Fruit fly (Drosophila melanogaster): ENCODE results near the gene Gale.

Gale gene

dm6 chr3L:648155-649024 lies at the start of gene Gale:
Gale (plus strand) TSS chr3L:648555.
- TF ChIP-seq Dll (optimal IDR thresholded peaks at IDR 0.05) (no peak), EcR (GFP tag; optimal IDR thresholded peaks at IDR 0.05) (no peak), pan (optimal IDR thresholded peaks at IDR 0.05) (no peak), usp (GFP tag; optimal IDR thresholded peaks at IDR 0.05) (no peak), psq (optimal IDR thresholded peaks at IDR 0.05) (no peak)

- TF ChIP-seq psq (optimal IDR thresholded peaks at IDR 0.05) (no peak), Dll (optimal IDR thresholded peaks at IDR 0.05) (no peak), pan (optimal IDR thresholded peaks at IDR 0.05) (no peak), usp (GFP tag; optimal IDR thresholded peaks at IDR 0.05) (no peak), EcR (GFP tag; optimal IDR thresholded peaks at IDR 0.05) (no peak), CG8478 (optimal IDR thresholded peaks at IDR 0.05) (no peak)
Observed at dm6 chr3L:601104-601503, 47.3 kb upstream of the Gale start.

DNA sequence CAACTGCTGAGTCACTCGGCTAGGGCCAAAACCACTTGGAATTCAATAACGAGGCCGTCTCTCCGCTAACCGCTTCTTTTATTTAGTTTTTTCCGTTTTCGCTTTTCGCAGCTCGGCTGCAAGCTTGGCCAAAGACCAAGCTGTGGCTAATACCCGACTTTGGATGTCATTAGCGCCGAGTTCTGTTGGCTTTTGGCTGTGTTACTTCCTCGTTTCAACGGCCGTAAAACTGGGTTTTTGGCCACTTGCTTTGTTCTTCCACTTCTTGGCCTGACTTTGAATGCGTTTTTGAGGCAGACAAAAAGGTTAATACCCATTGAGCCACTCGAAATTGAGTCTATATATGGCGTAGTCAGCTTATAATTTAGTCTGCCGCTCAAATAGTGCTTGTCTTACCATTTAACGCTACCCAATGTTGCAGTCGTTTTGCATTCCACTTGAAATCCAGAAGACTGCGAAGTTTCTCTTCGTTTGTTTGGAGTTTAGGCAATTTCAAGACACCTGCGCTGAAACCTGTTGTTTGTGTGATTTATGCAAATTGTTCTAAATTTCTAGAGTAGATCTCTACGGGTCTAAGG lies 46.7 kb upstream of the Gale start:
- TF ChIP-seq CG8478 (optimal IDR thresholded peaks at IDR 0.05): no peak

DNA sequence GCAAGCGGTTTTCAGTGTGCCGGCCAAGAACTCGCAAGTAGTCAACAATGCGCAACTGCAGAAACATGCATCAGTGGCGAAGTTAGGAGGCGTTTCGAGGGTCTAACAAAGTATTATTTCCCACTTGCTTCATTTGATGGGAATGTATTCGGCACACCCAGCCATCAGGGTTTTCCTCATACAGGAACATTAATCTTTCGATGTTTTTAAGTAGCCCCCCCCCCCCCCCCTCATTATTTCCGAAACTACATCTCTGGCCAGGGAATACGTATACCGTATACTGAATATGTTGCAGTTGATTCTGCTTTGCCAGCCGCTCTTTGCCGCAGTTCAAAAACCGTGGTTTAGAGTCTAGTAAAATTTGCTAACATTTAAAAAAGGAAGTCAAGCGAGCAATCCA lies 45.8 kb upstream of the Gale start:
- no peak for TF ChIP-seq usp (GFP tag; optimal IDR thresholded peaks at IDR 0.05)
- no peak for TF ChIP-seq pan (optimal IDR thresholded peaks at IDR 0.05)
- TF ChIP-seq Dll (optimal IDR thresholded peaks at IDR 0.05): no peak
- TF ChIP-seq CG8478 (optimal IDR thresholded peaks at IDR 0.05): no peak
- no peak for TF ChIP-seq EcR (GFP tag; optimal IDR thresholded peaks at IDR 0.05)
- no peak for TF ChIP-seq psq (optimal IDR thresholded peaks at IDR 0.05)

DNA sequence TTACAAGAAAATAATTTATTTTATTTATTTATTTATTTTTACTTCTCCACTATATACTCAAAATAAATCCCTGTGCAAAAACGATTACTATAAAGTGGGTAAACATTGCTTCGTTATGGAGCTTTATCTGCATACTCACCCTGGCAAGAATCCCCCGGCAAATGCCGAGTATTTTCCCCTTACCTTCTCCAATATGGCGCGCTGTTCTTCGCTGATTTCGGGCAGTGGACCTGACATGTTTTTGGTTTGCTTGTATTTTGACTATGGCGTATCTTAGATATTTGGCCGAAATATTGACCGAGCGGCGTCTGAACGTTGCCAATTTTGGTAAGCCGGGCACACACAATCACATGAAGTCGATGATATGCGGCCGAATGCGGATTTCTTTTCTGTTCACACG lies 45.2 kb upstream of the Gale start:
- no peak for TF ChIP-seq psq (optimal IDR thresholded peaks at IDR 0.05)
- TF ChIP-seq CG8478 (optimal IDR thresholded peaks at IDR 0.05): no peak
- no peak for TF ChIP-seq Dll (optimal IDR thresholded peaks at IDR 0.05)
- no peak for TF ChIP-seq EcR (GFP tag; optimal IDR thresholded peaks at IDR 0.05)
- no peak for TF ChIP-seq pan (optimal IDR thresholded peaks at IDR 0.05)
- TF ChIP-seq usp (GFP tag; optimal IDR thresholded peaks at IDR 0.05): no peak

DNA sequence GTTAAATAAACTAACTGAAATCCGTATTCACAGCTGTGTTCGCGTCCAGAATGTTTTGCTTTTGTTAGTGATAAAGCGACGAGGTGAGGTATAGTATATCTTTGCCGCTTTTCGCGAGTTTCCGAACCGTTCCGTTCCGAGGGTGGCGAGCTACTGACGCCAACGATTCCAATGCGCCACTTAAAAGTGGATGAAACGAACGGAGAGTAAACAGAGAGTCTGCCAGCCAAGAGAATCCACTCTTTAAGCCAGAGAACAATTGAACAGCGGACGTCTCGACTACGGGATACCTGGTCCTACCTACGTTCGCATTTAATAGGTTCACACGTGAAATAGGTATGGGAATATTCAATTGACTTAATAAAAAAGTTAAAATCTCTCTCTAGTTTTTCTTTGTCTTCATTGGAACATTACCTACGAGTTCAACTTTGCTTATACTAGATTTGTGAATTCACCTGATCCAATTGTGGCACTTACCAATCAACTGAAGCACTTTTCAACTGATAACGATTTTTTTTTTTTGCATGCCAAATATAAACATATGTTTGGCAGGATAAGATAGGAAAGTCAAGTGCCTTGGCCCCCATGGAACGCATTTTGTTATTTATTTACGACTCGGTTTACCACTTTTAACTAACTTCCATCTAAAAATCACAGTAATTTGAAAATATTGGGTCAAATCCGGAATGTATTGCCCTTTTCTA lies 44.4 kb upstream of the Gale start, which contains the start of gene CG13893:
CG13893 (minus strand) TSS at position 162 of the 704 bp plus-strand sequence.
- no peak for TF ChIP-seq Dll (optimal IDR thresholded peaks at IDR 0.05)
- TF ChIP-seq pan (optimal IDR thresholded peaks at IDR 0.05): peak; percentile 95
- TF ChIP-seq EcR (GFP tag; optimal IDR thresholded peaks at IDR 0.05): no peak
- TF ChIP-seq usp (GFP tag; optimal IDR thresholded peaks at IDR 0.05): no peak
- no peak for TF ChIP-seq psq (optimal IDR thresholded peaks at IDR 0.05)
- no peak for TF ChIP-seq CG8478 (optimal IDR thresholded peaks at IDR 0.05)

- TF ChIP-seq usp (GFP tag; optimal IDR thresholded peaks at IDR 0.05) (no peak), CG8478 (optimal IDR thresholded peaks at IDR 0.05) (no peak), Dll (optimal IDR thresholded peaks at IDR 0.05) (no peak), EcR (GFP tag; optimal IDR thresholded peaks at IDR 0.05) (no peak), psq (optimal IDR thresholded peaks at IDR 0.05) (no peak), pan (optimal IDR thresholded peaks at IDR 0.05) (no peak)
Observed at dm6 chr3L:604701-605100, 43.7 kb upstream of the Gale start.

DNA sequence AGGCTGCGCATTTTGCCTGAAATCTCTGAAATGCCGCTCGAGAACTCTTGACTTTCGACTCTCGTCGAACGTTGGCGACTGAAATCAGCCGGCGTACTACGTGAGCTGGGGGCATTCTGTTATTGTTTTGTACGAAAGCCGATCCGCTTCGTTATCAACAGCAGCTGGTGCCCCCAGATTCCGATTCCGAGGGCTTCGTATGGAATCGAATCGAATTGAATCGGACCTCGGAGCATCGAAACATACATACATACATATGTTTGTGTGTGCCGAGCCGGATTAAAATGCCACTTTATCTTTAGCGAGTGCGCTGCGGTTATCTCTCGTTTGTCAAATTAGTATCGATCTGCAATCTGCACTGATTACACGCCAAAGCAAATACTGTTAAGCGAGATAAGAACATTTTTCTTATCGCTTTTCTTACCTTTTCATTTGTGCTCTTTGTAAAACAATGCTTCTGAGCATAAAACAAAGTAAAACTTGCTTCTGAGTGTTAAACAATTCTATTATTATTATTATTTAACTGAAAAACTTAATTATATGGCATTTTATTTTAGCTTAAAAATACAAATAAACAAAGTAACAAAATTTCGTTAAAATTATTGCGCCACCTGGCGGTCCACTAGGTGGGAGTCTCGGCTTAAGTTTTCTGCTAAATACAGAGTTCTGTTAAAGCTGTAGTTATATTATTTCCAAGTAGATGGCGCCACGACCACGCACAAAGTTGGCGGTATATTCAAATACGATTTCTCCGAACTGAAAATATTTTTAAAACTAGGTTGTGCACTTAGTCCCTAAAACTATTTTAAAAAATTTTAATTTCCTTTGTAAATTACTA lies 41.6 kb upstream of the Gale start, which contains the start of gene Reg-2:
Reg-2 (minus strand) TSS at position 80 of the 838 bp plus-strand sequence.
- no peak for TF ChIP-seq EcR (GFP tag; optimal IDR thresholded peaks at IDR 0.05)
- no peak for TF ChIP-seq psq (optimal IDR thresholded peaks at IDR 0.05)
- no peak for TF ChIP-seq Dll (optimal IDR thresholded peaks at IDR 0.05)
- no peak for TF ChIP-seq CG8478 (optimal IDR thresholded peaks at IDR 0.05)
- no peak for TF ChIP-seq usp (GFP tag; optimal IDR thresholded peaks at IDR 0.05)
- TF ChIP-seq pan (optimal IDR thresholded peaks at IDR 0.05): no peak

DNA sequence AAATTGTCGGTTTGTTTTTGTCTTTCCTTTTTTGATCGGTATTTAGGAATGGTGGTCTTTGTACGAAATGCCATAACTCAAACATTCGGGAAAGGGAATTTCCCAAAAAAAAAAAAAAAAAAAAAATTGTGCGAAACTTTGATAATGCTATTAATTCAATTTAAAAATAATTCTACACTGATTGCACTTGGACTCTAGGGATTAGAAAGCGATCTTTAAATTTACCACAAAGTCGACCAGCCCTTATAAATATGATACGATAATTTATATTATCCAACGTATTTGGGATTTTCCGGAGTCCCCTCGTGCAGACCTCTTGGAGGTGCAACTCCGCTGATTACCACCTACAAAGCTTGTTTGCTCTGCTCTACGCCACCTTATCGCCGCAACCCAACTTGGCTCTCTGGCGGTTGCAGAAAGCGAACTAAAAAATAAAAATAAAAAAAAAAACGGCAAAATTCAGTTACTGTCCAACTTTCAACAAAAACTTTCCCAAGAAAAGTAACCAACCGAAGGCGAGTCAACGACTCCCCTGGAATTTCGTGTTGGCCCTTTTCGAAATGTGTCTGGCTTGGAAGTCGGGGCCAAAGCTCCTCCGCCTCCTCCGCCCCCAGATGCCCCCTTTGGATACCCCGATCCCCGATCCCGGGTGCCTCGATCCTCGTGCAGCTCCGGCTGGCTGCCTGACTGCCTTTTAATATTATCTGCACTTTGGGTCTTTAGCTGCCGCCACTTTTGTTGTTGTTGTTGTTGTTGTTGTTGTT lies 40.6 kb upstream of the Gale start:
- TF ChIP-seq Dll (optimal IDR thresholded peaks at IDR 0.05) (no peak), EcR (GFP tag; optimal IDR thresholded peaks at IDR 0.05) (peak; percentile 48 to 84)

dm6 chr3L:608362-608761 lies 40.0 kb upstream of the Gale start:
- TF ChIP-seq Dll (optimal IDR thresholded peaks at IDR 0.05): no peak
- TF ChIP-seq EcR (GFP tag; optimal IDR thresholded peaks at IDR 0.05): no peak
- no peak for TF ChIP-seq psq (optimal IDR thresholded peaks at IDR 0.05)
- no peak for TF ChIP-seq pan (optimal IDR thresholded peaks at IDR 0.05)
- no peak for TF ChIP-seq usp (GFP tag; optimal IDR thresholded peaks at IDR 0.05)

dm6 chr3L:609163-609562 lies 39.2 kb upstream of the Gale start:
- TF ChIP-seq CG8478 (optimal IDR thresholded peaks at IDR 0.05): no peak
- no peak for TF ChIP-seq Dll (optimal IDR thresholded peaks at IDR 0.05)

Data from whole organism.